Worm (Caenorhabditis elegans): ENCODE measurements around the gene F09G2.8.
A peak's percentile ranks its signal among the peaks of the same experiment; 100 is the strongest.

The F09G2.8 gene

ce11 chrV:7198403-7198802, 4.9 kb upstream of the F09G2.8 start:
- TF ChIP-seq mef-2 (tag; optimal IDR thresholded peaks at IDR 0.05) = no peak
- no peak for TF ChIP-seq irx-1 (tag; optimal IDR thresholded peaks at IDR 0.05)
- TF ChIP-seq efl-1 (optimal IDR thresholded peaks at IDR 0.05) = no peak
- TF ChIP-seq efl-1 (GFP tag; optimal IDR thresholded peaks at IDR 0.05 in 1 of 2) = peak in 1 of 2 experiments; percentile 91
- no peak for TF ChIP-seq lin-14 (GFP tag; optimal IDR thresholded peaks at IDR 0.05)
- no peak for TF ChIP-seq nhr-12 (tag; optimal IDR thresholded peaks at IDR 0.05)
- TF ChIP-seq nhr-76 (tag; optimal IDR thresholded peaks at IDR 0.05) = no peak
- TF ChIP-seq aly-2 (tag; optimal IDR thresholded peaks at IDR 0.05) = peak; percentile 59
- TF ChIP-seq lin-39 (tag; optimal IDR thresholded peaks at IDR 0.05) = no peak
- TF ChIP-seq egl-27 (tag; optimal IDR thresholded peaks at IDR 0.05) = no peak
- no peak for TF ChIP-seq nhr-28 (tag; optimal IDR thresholded peaks at IDR 0.05)
- no peak for TF ChIP-seq elt-3 (tag; optimal IDR thresholded peaks at IDR 0.05)
- no peak for TF ChIP-seq ceh-82 (tag; optimal IDR thresholded peaks at IDR 0.05)
- no peak for TF ChIP-seq jun-1 (tag; optimal IDR thresholded peaks at IDR 0.05)
- TF ChIP-seq F16B12.6 (tag; optimal IDR thresholded peaks at IDR 0.05) = no peak
- TF ChIP-seq zag-1 (tag; optimal IDR thresholded peaks at IDR 0.05) = no peak
- TF ChIP-seq ztf-4 (tag; optimal IDR thresholded peaks at IDR 0.05) = no peak
- TF ChIP-seq lsy-2 (tag; optimal IDR thresholded peaks at IDR 0.05) = no peak
- TF ChIP-seq blmp-1 (tag; optimal IDR thresholded peaks at IDR 0.05) = no peak
- TF ChIP-seq snu-23 (GFP tag; optimal IDR thresholded peaks at IDR 0.05) = peak; percentile 9
- no peak for TF ChIP-seq Y116A8C.19 (tag; optimal IDR thresholded peaks at IDR 0.05; ENCODE audit: borderline replicate concordance)
- TF ChIP-seq C16A3.4 (tag; optimal IDR thresholded peaks at IDR 0.05) = no peak
- TF ChIP-seq C04F5.9 (tag; optimal IDR thresholded peaks at IDR 0.05) = no peak
- TF ChIP-seq unc-30 (tag; optimal IDR thresholded peaks at IDR 0.05) = no peak
- TF ChIP-seq unc-86 (tag; optimal IDR thresholded peaks at IDR 0.05) = no peak
- TF ChIP-seq sptf-1 (tag; optimal IDR thresholded peaks at IDR 0.05) = no peak
- no peak for TF ChIP-seq nhr-237 (tag; optimal IDR thresholded peaks at IDR 0.05)
- TF ChIP-seq ama-1 (optimal IDR thresholded peaks at IDR 0.05) = peak; percentile 81
- no peak for TF ChIP-seq lir-3 (tag; optimal IDR thresholded peaks at IDR 0.05; ENCODE audit: poor library complexity)
- no peak for TF ChIP-seq pag-3 (tag; optimal IDR thresholded peaks at IDR 0.05; ENCODE audit: borderline replicate concordance, insufficient read depth)
- TF ChIP-seq skn-1 (tag; optimal IDR thresholded peaks at IDR 0.05) = no peak
- TF ChIP-seq mab-9 (GFP tag; IDR thresholded peaks at IDR 0.05) = no peak
- TF ChIP-seq unc-130 (tag; optimal IDR thresholded peaks at IDR 0.05) = no peak
- TF ChIP-seq pax-3 (tag; optimal IDR thresholded peaks at IDR 0.05) = peak; percentile 2
- no peak for TF ChIP-seq unc-62 (GFP tag; optimal IDR thresholded peaks at IDR 0.05)
- no peak for TF ChIP-seq nhr-11 (tag; optimal IDR thresholded peaks at IDR 0.05)
- TF ChIP-seq nhr-71 (tag; optimal IDR thresholded peaks at IDR 0.05) = peak; percentile 1
- TF ChIP-seq nhr-77 (tag; optimal IDR thresholded peaks at IDR 0.05) = no peak
- TF ChIP-seq nhr-85 (tag) = peak; percentile 45
- no peak for TF ChIP-seq ces-1 (GFP tag; optimal IDR thresholded peaks at IDR 0.05)
- TF ChIP-seq aha-1 (tag; optimal IDR thresholded peaks at IDR 0.05) = no peak
- no peak for TF ChIP-seq fkh-10 (GFP tag; optimal IDR thresholded peaks at IDR 0.05)
- TF ChIP-seq dpl-1 (GFP tag; optimal IDR thresholded peaks at IDR 0.05) = no peak
- no peak for TF ChIP-seq hlh-4 (tag; optimal IDR thresholded peaks at IDR 0.05)
- no peak for TF ChIP-seq zip-4 (GFP tag; optimal IDR thresholded peaks at IDR 0.05)
- peak in 1 of 2 experiments; percentile 31 for TF ChIP-seq lin-35 (GFP tag; optimal IDR thresholded peaks at IDR 0.05)
- no peak for TF ChIP-seq sup-37 (GFP tag; optimal IDR thresholded peaks at IDR 0.05)
- no peak for TF ChIP-seq fkh-4 (tag; optimal IDR thresholded peaks at IDR 0.05; ENCODE audit: borderline replicate concordance)
- TF ChIP-seq elt-2 (tag; optimal IDR thresholded peaks at IDR 0.05) = peak; percentile 66
- no peak for TF ChIP-seq efl-3 (GFP tag; optimal IDR thresholded peaks at IDR 0.05)
- no peak for TF ChIP-seq tbx-2 (tag; optimal IDR thresholded peaks at IDR 0.05)
- TF ChIP-seq egl-13 (tag; optimal IDR thresholded peaks at IDR 0.05) = no peak
- no peak for TF ChIP-seq ceh-88 (GFP tag; IDR thresholded peaks at IDR 0.05)
- TF ChIP-seq fkh-8 (tag; optimal IDR thresholded peaks at IDR 0.05) = no peak
- no peak for TF ChIP-seq snpc-4 (tag; optimal IDR thresholded peaks at IDR 0.05)

All from whole organism, L1 larva.